Worm (Caenorhabditis elegans) whole organism, midembryonic: Measurements from ENCODE around the gene slc-17.8.

Experiments
- T22C8.4 ChIP-seq: fragments of 200-800 bp; sonication (Bioruptor generic); IDR thresholded peaks from 2 replicates; pipeline ENCODE4 v1.3.6; 2022; ENCODE audit warnings: missing genetic modification characterization, missing compliant biosample characterization
- cog-1 ChIP-seq: sonication (generic microtip); optimal IDR thresholded peaks from 2 replicates; lab custom pipeline; 2016; ENCODE audit warnings: missing genetic modification characterization, missing compliant biosample characterization
- flt-1 ChIP-seq: fragments of 200-800 bp; sonication (Bioruptor generic); IDR thresholded peaks from 2 replicates; pipeline ENCODE4 v1.3.6; 2022; ENCODE audit warnings: missing genetic modification characterization, missing compliant biosample characterization
- klf-2 ChIP-seq: fragments of 200-800 bp; sonication (Bioruptor generic); conservative IDR thresholded peaks from 2 replicates; pipeline ENCODE4 v1.3.6; 2022; ENCODE audit warnings: missing genetic modification reagents, missing genetic modification characterization, missing compliant biosample characterization
- med-1 ChIP-seq: sonication (generic microtip); optimal IDR thresholded peaks from 2 replicates; lab custom pipeline; 2017; ENCODE audit warnings: missing genetic modification characterization, mild to moderate bottlenecking, missing compliant biosample characterization, antibody characterized with exemption, missing genetic modification reagents; ENCODE audit not compliant: insufficient read depth
- ref-1 ChIP-seq: fragments of 200-800 bp; sonication (Bioruptor generic); conservative IDR thresholded peaks from 2 replicates; pipeline ENCODE4 v1.3.6; 2022; ENCODE audit warnings: missing genetic modification reagents, missing genetic modification characterization, missing compliant biosample characterization
- tab-1 ChIP-seq: fragments of 200-800 bp; sonication (Bioruptor generic); IDR thresholded peaks from 2 replicates; pipeline ENCODE4 v1.3.6; 2022; ENCODE audit warnings: missing genetic modification characterization, missing compliant biosample characterization
- ztf-23 ChIP-seq: fragments of 200-800 bp; sonication (Bioruptor generic); IDR thresholded peaks from 2 replicates; pipeline ENCODE4 v1.3.6; 2022; ENCODE audit warnings: missing genetic modification reagents, missing genetic modification characterization, missing compliant biosample characterization
- ztf-29 ChIP-seq: fragments of 200-800 bp; sonication (Bioruptor generic); IDR thresholded peaks from 2 replicates; pipeline ENCODE4 v1.3.6; 2022; ENCODE audit warnings: missing genetic modification reagents, missing genetic modification characterization, missing compliant biosample characterization

The slc-17.8 gene

DNA sequence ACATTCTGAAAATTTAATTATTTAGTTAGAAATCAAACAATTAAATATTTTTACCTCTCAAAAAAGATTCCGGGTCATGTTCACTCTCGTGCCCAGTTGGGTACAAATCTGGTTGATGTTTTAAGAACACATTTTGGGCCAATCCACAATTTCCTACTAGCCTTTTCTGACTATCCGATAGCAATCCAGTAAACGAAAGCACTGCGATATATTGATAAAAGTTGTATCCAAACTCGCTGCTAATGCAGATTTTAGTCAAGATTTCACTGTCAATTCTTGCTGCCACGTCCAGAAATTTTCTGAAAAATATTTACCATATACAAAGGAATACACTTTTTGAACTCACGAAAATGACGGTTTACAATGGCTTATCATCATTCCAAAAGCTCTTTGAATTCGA lies 23.8 kb upstream of the slc-17.8 start:
- TF ChIP-seq cog-1 (tag; lab: Kevin White, UChicago): no peak
- no peak for TF ChIP-seq tab-1 (GFP tag; lab: Robert Waterston, UW)
- TF ChIP-seq ztf-23: no peak
- no peak for TF ChIP-seq T22C8.4 (GFP tag; lab: Robert Waterston, UW)
- no peak for TF ChIP-seq flt-1 (GFP tag; lab: Robert Waterston, UW)
- no peak for TF ChIP-seq ref-1 (GFP tag; lab: Robert Waterston, UW)
- TF ChIP-seq med-1 (GFP tag; lab: Kevin White, UChicago): no peak
- no peak for TF ChIP-seq klf-2 (GFP tag; lab: Robert Waterston, UW)
- TF ChIP-seq ztf-29: no peak

DNA sequence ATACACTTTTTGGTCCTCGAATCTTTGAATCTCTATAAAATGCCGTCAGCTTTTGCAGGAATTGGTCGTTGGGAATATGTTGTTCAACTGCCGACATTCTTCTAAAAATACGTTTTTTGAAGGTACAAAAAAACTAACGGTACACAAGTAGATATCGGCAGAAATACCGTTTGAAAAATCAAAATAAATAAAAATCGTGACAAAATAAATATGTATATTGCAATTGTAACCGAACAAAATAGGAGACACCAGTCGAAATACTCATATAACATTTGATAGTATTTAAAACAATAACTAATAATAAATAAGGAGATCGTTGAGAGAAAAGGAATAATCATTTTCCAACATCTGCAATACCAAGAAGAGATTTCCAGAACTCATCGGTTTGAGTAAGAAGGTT lies 19.7 kb upstream of the slc-17.8 start, which contains the start of gene F25G6.8:
Gene F25G6.8, minus strand, starts transcription at position 101 of the 400 bp plus-strand sequence.
- TF ChIP-seq med-1 (GFP tag; lab: Kevin White, UChicago) (no peak), ztf-23 (no peak), klf-2 (GFP tag; lab: Robert Waterston, UW) (no peak), ztf-29 (no peak), T22C8.4 (GFP tag; lab: Robert Waterston, UW) (no peak), flt-1 (GFP tag; lab: Robert Waterston, UW) (no peak), tab-1 (GFP tag; lab: Robert Waterston, UW) (no peak), ref-1 (GFP tag; lab: Robert Waterston, UW) (no peak), cog-1 (tag; lab: Kevin White, UChicago) (no peak)

DNA sequence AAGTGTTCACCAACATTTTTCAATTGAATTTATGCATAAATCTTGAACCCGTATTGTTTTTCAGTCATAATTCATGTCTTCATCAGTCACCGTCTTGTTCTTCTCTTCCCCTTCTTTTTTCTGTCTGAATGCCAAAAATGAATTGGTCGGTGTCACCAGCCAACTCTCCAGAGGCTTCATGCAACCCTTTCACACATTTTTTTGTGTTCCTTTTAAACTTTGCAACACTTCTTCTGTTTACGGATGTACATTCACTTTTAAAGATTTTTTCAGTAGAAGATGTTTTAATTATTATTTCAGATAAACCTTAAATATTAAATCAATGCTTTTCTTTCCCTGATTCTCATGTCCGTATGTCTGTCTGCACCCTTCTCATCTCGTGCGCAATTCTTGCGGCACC lies 15.5 kb upstream of the slc-17.8 start, which contains the start of gene acr-16:
Gene acr-16, plus strand, starts transcription at position 301 of the 400 bp plus-strand sequence.
- TF ChIP-seq ztf-23: no peak
- no peak for TF ChIP-seq tab-1 (GFP tag; lab: Robert Waterston, UW)
- TF ChIP-seq ztf-29: no peak
- no peak for TF ChIP-seq flt-1 (GFP tag; lab: Robert Waterston, UW)
- TF ChIP-seq ref-1 (GFP tag; lab: Robert Waterston, UW): no peak
- no peak for TF ChIP-seq klf-2 (GFP tag; lab: Robert Waterston, UW)
- TF ChIP-seq med-1 (GFP tag; lab: Kevin White, UChicago): no peak
- TF ChIP-seq cog-1 (tag; lab: Kevin White, UChicago): no peak
- TF ChIP-seq T22C8.4 (GFP tag; lab: Robert Waterston, UW): no peak

DNA sequence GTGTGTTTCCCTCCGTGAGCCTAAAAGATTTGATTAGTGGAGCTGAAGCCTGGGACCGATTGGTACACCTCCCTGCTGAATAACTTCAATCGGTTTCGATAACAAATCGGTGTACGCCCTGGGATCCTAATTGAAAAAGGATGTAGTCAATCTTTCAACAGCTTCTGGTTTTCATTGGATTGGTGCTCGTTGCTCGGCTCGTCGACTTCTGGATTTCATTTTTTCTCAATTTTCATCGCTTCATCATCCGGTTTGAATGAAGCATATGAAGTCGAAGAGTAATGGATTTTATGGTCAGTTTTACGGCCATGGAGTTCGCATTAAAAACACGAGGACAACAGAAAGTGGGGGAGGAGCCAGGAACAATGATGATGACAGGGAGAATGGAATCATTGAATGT lies 10.6 kb upstream of the slc-17.8 start:
- TF ChIP-seq T22C8.4 (GFP tag; lab: Robert Waterston, UW) (no peak), tab-1 (GFP tag; lab: Robert Waterston, UW) (no peak), cog-1 (tag; lab: Kevin White, UChicago) (no peak), flt-1 (GFP tag; lab: Robert Waterston, UW) (no peak), ztf-29 (no peak), med-1 (GFP tag; lab: Kevin White, UChicago) (no peak), ref-1 (GFP tag; lab: Robert Waterston, UW) (no peak), ztf-23 (no peak), klf-2 (GFP tag; lab: Robert Waterston, UW) (no peak)

DNA sequence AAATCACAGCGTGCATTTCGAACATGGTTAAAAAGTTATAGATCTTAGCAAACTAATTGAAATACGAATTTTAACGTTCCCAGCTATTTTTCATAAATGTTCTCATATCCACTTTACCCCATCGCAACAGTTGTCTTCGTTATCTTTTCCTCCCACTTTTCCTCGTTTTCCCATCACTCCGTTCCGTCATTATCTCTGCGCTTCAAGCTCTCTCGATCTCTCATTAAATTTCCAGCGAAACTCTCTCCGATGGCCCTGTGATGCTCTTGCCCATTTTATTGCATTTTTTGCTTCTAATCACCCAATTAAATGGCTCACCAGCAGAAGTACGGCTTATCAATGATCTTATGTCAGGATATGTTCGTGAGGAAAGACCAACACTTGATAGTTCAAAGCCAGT lies 7.1 kb upstream of the slc-17.8 start, which contains the start of gene acr-15:
Gene acr-15, plus strand, starts transcription at position 236 of the 400 bp plus-strand sequence.
- no peak for TF ChIP-seq ref-1 (GFP tag; lab: Robert Waterston, UW)
- 0 out of 2 replicates have a peak, but pooled peaks have one; percentile 34 for TF ChIP-seq ztf-23

DNA sequence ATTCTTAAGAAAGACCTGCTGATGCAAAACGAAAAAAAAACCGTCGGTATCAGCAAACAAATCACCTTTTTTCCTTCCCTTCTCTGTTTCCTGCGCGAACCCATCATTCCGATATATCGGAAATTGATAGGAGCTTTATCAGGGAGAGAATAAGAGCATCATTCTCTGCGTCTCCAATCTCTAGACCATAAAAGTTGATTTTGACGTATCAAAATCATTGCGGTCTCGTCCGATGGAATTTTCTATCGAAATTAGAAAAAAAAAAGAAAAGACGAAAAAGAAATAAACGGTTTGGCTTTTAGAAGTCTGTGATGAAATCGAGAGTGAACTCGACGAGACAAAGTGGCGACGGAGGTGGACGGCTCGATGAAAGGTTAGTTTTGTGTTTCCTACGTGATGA lies 3.6 kb upstream of the slc-17.8 start, which contains the start of gene stdh-4:
Gene stdh-4, plus strand, starts transcription at position 301 of the 400 bp plus-strand sequence.
- TF ChIP-seq ztf-29 (no peak), med-1 (GFP tag; lab: Kevin White, UChicago) (no peak), ztf-23 (no peak), ref-1 (GFP tag; lab: Robert Waterston, UW) (no peak), T22C8.4 (GFP tag; lab: Robert Waterston, UW) (no peak), tab-1 (GFP tag; lab: Robert Waterston, UW) (no peak), flt-1 (GFP tag; lab: Robert Waterston, UW) (no peak), klf-2 (GFP tag; lab: Robert Waterston, UW) (no peak), cog-1 (tag; lab: Kevin White, UChicago) (no peak)

DNA sequence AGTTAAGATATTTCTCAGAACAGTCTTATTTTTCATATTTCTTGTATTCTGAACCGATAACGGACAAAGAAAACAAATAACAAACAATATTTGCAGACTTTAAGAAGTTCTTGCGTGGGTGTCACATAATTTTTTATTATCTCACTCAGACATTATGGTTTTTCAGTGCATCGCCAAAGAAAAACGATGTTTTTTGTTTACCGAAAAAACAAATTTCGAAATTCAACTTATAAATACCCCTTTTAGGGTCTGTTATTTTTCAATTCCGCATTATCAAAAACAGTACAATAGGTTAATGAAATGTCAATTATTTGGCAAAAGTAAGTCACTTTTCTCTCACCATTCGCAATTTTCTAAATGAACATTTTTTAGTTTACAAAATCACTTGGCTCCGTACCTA lies 8.3 kb downstream of the slc-17.8 start, which contains the start of gene otpl-4:
Gene otpl-4, plus strand, starts transcription at position 301 of the 400 bp plus-strand sequence.
- TF ChIP-seq klf-2 (GFP tag; lab: Robert Waterston, UW): no peak
- TF ChIP-seq med-1 (GFP tag; lab: Kevin White, UChicago): no peak
- TF ChIP-seq cog-1 (tag; lab: Kevin White, UChicago): no peak
- no peak for TF ChIP-seq ztf-23
- TF ChIP-seq ztf-29: no peak
- TF ChIP-seq ref-1 (GFP tag; lab: Robert Waterston, UW): no peak
- no peak for TF ChIP-seq tab-1 (GFP tag; lab: Robert Waterston, UW)
- TF ChIP-seq T22C8.4 (GFP tag; lab: Robert Waterston, UW): no peak
- no peak for TF ChIP-seq flt-1 (GFP tag; lab: Robert Waterston, UW)

DNA sequence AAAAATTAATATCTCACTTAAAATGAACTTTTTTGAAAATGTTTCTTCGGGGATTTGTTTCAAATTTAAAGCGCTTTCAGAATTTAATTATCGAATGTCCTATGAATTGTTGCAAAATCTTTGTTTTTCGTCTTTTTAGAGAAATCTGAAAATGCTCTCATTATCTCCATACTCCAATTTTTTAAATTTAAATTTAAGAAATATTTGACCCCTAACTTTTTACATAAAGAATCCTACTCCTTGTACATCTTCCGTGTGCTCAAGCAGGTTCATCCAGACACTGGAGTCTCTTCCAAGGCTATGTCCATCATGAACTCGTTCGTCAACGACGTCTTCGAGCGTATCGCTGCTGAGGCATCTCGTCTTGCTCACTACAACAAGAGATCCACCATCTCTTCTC lies 9.2 kb downstream of the slc-17.8 start, which contains the start of gene his-39:
Gene his-39, plus strand, starts transcription at position 301 of the 400 bp plus-strand sequence.
- TF ChIP-seq ztf-23 (no peak), tab-1 (GFP tag; lab: Robert Waterston, UW) (no peak), ztf-29 (no peak), T22C8.4 (GFP tag; lab: Robert Waterston, UW) (no peak), ref-1 (GFP tag; lab: Robert Waterston, UW) (no peak), med-1 (GFP tag; lab: Kevin White, UChicago) (no peak), klf-2 (GFP tag; lab: Robert Waterston, UW) (no peak), flt-1 (GFP tag; lab: Robert Waterston, UW) (no peak), cog-1 (tag; lab: Kevin White, UChicago) (no peak)

DNA sequence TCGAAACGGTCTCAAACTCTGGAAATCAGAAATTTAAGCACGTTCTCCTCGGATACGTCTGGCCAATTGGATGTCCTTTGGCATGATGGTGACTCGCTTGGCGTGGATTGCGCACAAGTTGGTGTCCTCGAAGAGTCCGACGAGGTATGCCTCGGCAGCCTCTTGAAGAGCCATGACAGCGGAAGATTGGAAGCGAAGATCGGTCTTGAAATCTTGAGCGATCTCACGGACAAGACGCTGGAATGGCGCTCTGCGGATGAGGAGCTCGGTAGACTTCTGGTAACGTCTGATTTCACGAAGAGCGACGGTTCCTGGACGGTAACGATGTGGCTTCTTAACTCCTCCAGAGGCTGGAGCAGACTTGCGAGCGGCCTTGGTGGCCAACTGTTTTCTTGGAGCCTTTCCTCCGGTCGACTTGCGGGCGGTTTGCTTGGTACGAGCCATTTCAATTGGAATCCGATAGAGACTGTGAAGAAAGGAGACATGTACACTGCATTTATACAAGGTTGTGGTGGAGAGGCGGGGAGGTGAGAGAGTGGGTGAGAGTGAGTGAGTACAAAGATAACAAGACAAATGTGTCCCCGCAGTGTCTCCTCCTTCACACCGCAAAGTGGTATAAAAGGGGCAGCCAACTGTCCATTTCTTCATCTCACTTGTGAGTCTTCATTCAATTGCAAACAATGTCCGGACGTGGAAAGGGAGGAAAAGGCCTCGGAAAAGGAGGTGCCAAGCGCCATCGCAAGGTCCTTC lies 10.7 kb downstream of the slc-17.8 start, which contains the start of the genes his-6 and his-5:
Gene his-6, minus strand, starts transcription at position 444 of the 750 bp plus-strand sequence.
Gene his-5, plus strand, starts transcription at position 681 of the 750 bp plus-strand sequence.
- peak; percentile 72 for TF ChIP-seq flt-1 (GFP tag; lab: Robert Waterston, UW)
- 0 out of 2 replicates have a peak, but pooled peaks have one; percentile 29 for TF ChIP-seq klf-2 (GFP tag; lab: Robert Waterston, UW)
- TF ChIP-seq ztf-29: peak; percentile 31; the same call in 1 of the 2 replicates
- TF ChIP-seq cog-1 (tag; lab: Kevin White, UChicago): peak; percentile 2
- TF ChIP-seq ztf-23: peak; percentile 73; the same call in 1 of the 2 replicates
